Fruit fly (Drosophila melanogaster): ENCODE data around the gene Cftr.

The Cftr gene

dm6 chr3R:24574123-24574522 lies 30.4 kb upstream of the Cftr start (continued):
- TF ChIP-seq nmo (GFP tag; optimal IDR thresholded peaks at IDR 0.05): peak; percentile 40
- TF ChIP-seq CG31224 (GFP tag; IDR thresholded peaks at IDR 0.05): no peak
- no peak for TF ChIP-seq Dip3 (GFP tag; optimal IDR thresholded peaks at IDR 0.05)
- no peak for TF ChIP-seq CG31365 (tag; optimal IDR thresholded peaks at IDR 0.05)
- TF ChIP-seq br (optimal IDR thresholded peaks at IDR 0.05): no peak
- TF ChIP-seq dpn (GFP tag; optimal IDR thresholded peaks at IDR 0.05): peak; percentile 17 to 35
- TF ChIP-seq Lpt (GFP tag; optimal IDR thresholded peaks at IDR 0.05): no peak
- TF ChIP-seq zfh2 (GFP tag; optimal IDR thresholded peaks at IDR 0.05): no peak
- TF ChIP-seq Scr (GFP tag; IDR thresholded peaks at IDR 0.05; ENCODE audit: partially characterized antibody): no peak
- TF ChIP-seq CG11456 (GFP tag; IDR thresholded peaks at IDR 0.05): no peak
- TF ChIP-seq CG8944 (GFP tag; optimal IDR thresholded peaks at IDR 0.05): no peak
- peak; percentile 76 for TF ChIP-seq cwo (GFP tag; optimal IDR thresholded peaks at IDR 0.05)
- TF ChIP-seq emc (GFP tag; optimal IDR thresholded peaks at IDR 0.05): no peak
- TF ChIP-seq CG12391 (tag; optimal IDR thresholded peaks at IDR 0.05): peak; percentile 70
- TF ChIP-seq chn (GFP tag; optimal IDR thresholded peaks at IDR 0.05): no peak
- TF ChIP-seq chm (GFP tag; IDR thresholded peaks at IDR 0.05): no peak
- TF ChIP-seq CG12769 (tag; optimal IDR thresholded peaks at IDR 0.05): peak; percentile 1
- TF ChIP-seq CG17359 (tag; optimal IDR thresholded peaks at IDR 0.05): peak; percentile 53
- TF ChIP-seq D19A (tag; optimal IDR thresholded peaks at IDR 0.05): peak; percentile 56
- TF ChIP-seq Lhr (GFP tag; optimal IDR thresholded peaks at IDR 0.05): no peak
- TF ChIP-seq Atf-2 (GFP tag; optimal IDR thresholded peaks at IDR 0.05): no peak
- no peak for TF ChIP-seq knrl (GFP tag; IDR thresholded peaks at IDR 0.05; ENCODE audit: partially characterized antibody)
- no peak for TF ChIP-seq rib (GFP tag; IDR thresholded peaks at IDR 0.05)
- no peak for TF ChIP-seq chif (GFP tag; optimal IDR thresholded peaks at IDR 0.05)
- peak; percentile 34 for TF ChIP-seq Nf-YB (GFP tag; optimal IDR thresholded peaks at IDR 0.05)
- peak; percentile 24 for TF ChIP-seq fu2 (GFP tag; optimal IDR thresholded peaks at IDR 0.05)
- TF ChIP-seq CG3065 (GFP tag; optimal IDR thresholded peaks at IDR 0.05): no peak
- no peak for TF ChIP-seq h (optimal IDR thresholded peaks at IDR 0.05)
- no peak for TF ChIP-seq CG9797 (GFP tag; optimal IDR thresholded peaks at IDR 0.05)
- no peak for TF ChIP-seq D (optimal IDR thresholded peaks at IDR 0.05)
- no peak for TF ChIP-seq D (GFP tag; optimal IDR thresholded peaks at IDR 0.05)
- no peak for TF ChIP-seq Spps (tag; optimal IDR thresholded peaks at IDR 0.05)
- TF ChIP-seq Bteb2 (GFP tag; optimal IDR thresholded peaks at IDR 0.05): peak; percentile 10
- peak; percentile 63 for TF ChIP-seq CG31441 (GFP tag; IDR thresholded peaks at IDR 0.05)
- no peak for TF ChIP-seq CG14050 (GFP tag; IDR thresholded peaks at IDR 0.05)
- TF ChIP-seq grau (tag; optimal IDR thresholded peaks at IDR 0.05): peak; percentile 81
- TF ChIP-seq Mad (GFP tag; optimal IDR thresholded peaks at IDR 0.05): no peak
- TF ChIP-seq Optix (GFP tag; IDR thresholded peaks at IDR 0.05): no peak
- no peak for TF ChIP-seq CG10654 (GFP tag; optimal IDR thresholded peaks at IDR 0.05)
- TF ChIP-seq ftz-f1 (GFP tag; optimal IDR thresholded peaks at IDR 0.05): no peak
- TF ChIP-seq CG10366 (GFP tag; IDR thresholded peaks at IDR 0.05): no peak
- TF ChIP-seq CG1832 (GFP tag; optimal IDR thresholded peaks at IDR 0.05): no peak
- no peak for TF ChIP-seq Bgb (GFP tag; IDR thresholded peaks at IDR 0.05; ENCODE audit: partially characterized antibody)
- TF ChIP-seq E2f1 (GFP tag; IDR thresholded peaks at IDR 0.05): peak; percentile 51; the same call in 1 of the 2 replicates
- no peak for TF ChIP-seq prd (optimal IDR thresholded peaks at IDR 0.05)
- peak; percentile 36; the same call in 1 of the 3 replicates for TF ChIP-seq prd (GFP tag; IDR thresholded peaks at IDR 0.05)
- TF ChIP-seq gro (GFP tag; optimal IDR thresholded peaks at IDR 0.05): no peak
- peak; percentile 32 for TF ChIP-seq CG18619 (GFP tag; optimal IDR thresholded peaks at IDR 0.05)
- TF ChIP-seq sens-2 (GFP tag; IDR thresholded peaks at IDR 0.05): no peak
- no peak for TF ChIP-seq zen2 (GFP tag; IDR thresholded peaks at IDR 0.05; ENCODE audit: partially characterized antibody)
- peak; percentile 15; the same call in 1 of the 2 replicates for TF ChIP-seq Rfx (GFP tag; IDR thresholded peaks at IDR 0.05)
- TF ChIP-seq Blimp-1 (GFP tag; optimal IDR thresholded peaks at IDR 0.05): peak; percentile 24
- TF ChIP-seq CG15073 (GFP tag; optimal IDR thresholded peaks at IDR 0.05): no peak
